Worm (Caenorhabditis elegans) whole organism, early embryonic: ENCODE data around the gene C30B5.17.

ENCODE experiments used
- aly-1 ChIP-seq: sonication (generic microtip); optimal IDR thresholded peaks from 2 replicates; lab custom pipeline; 2016; ENCODE audit warnings: missing genetic modification characterization, missing compliant biosample characterization
- ceh-13 ChIP-seq: fragments of 200-800 bp; sonication (Bioruptor generic); optimal IDR thresholded peaks from 2 replicates; lab custom pipeline; 2018; ENCODE audit warnings: mild to moderate bottlenecking, missing genetic modification characterization, missing compliant biosample characterization
- ets-7 ChIP-seq: sonication (generic microtip); optimal IDR thresholded peaks from 2 replicates; lab custom pipeline; 2016; ENCODE audit warnings: missing genotype, missing genetic modification characterization, missing compliant biosample characterization

ce11 chrII:6175027-6175426, 27.8 kb downstream of the C30B5.17 start:
- TF ChIP-seq ets-7 (tag; lab: Kevin White, UChicago) (no peak), ceh-13 (GFP tag; lab: Kevin White, UChicago) (no peak), aly-1 (no peak)
